Fruit fly (Drosophila melanogaster) whole organism, embryonic: ENCODE measurements around the gene CG33203.

ENCODE experiments used
- Atf6 ChIP-seq: fragments of 200-800 bp; sonication (Bioruptor generic); IDR thresholded peaks from 2 replicates; pipeline ENCODE4 v1.3.6; 2022; ENCODE audit warnings: missing biosample characterization, missing genetic modification characterization
- CG1024 ChIP-seq: fragments of 200-800 bp; sonication (Bioruptor generic); IDR thresholded peaks from 2 replicates; pipeline ENCODE4 v1.3.6; 2022; ENCODE audit warnings: missing biosample characterization, missing genetic modification characterization
- CG10543 ChIP-seq: fragments of 200-800 bp; sonication (Bioruptor generic); optimal IDR thresholded peaks from 3 replicates; lab custom pipeline; 2017; ENCODE audit warnings: missing biosample characterization, mild to moderate bottlenecking, missing genetic modification characterization, moderate library complexity
- CG1233 ChIP-seq: fragments of 200-800 bp; sonication (Bioruptor generic); optimal IDR thresholded peaks from 4 replicates; lab custom pipeline; 2018; ENCODE audit warnings: missing biosample characterization, mild to moderate bottlenecking, missing genetic modification characterization
- CG14667 ChIP-seq: fragments of 200-800 bp; sonication (Bioruptor generic); IDR thresholded peaks from 2 replicates; pipeline ENCODE4 v1.3.6; 2022; ENCODE audit warnings: missing biosample characterization, missing genetic modification characterization
- CG14710 ChIP-seq: fragments of 200-800 bp; sonication (Bioruptor generic); optimal IDR thresholded peaks from 3 replicates; lab custom pipeline; 2019; ENCODE audit warnings: missing biosample characterization, mild to moderate bottlenecking, missing genetic modification characterization, moderate library complexity
- CG1647 ChIP-seq: fragments of 200-800 bp; sonication (Bioruptor generic); optimal IDR thresholded peaks from 3 replicates; lab custom pipeline; 2016; ENCODE audit warnings: missing biosample characterization, missing genetic modification characterization
- CG17359 ChIP-seq: fragments of 200-800 bp; sonication (Bioruptor generic); optimal IDR thresholded peaks from 3 replicates; lab custom pipeline; 2018; ENCODE audit warnings: missing biosample characterization, mild to moderate bottlenecking, missing genetic modification characterization, moderate library complexity
- CG18599 ChIP-seq: fragments of 200-800 bp; sonication (Bioruptor generic); optimal IDR thresholded peaks from 3 replicates; lab custom pipeline; 2017; ENCODE audit warnings: missing biosample characterization, missing genetic modification characterization, mild to moderate bottlenecking, moderate library complexity, missing genetic modification reagents
- CG2116 ChIP-seq: fragments of 200-800 bp; sonication (Bioruptor generic); optimal IDR thresholded peaks from 3 replicates; lab custom pipeline; 2018; ENCODE audit warnings: missing biosample characterization, mild to moderate bottlenecking, missing genetic modification characterization
- CG2199 ChIP-seq: fragments of 200-800 bp; sonication (Bioruptor generic); IDR thresholded peaks from 3 replicates; pipeline ENCODE4 v1.3.6; 2022; ENCODE audit warnings: missing biosample characterization, missing genetic modification characterization
- CG2712 ChIP-seq: fragments of 200-800 bp; optimal IDR thresholded peaks from 3 replicates; lab custom pipeline; 2019; ENCODE audit warnings: missing biosample characterization, mild to moderate bottlenecking, missing genetic modification characterization, moderate library complexity
- CG2875 ChIP-seq: fragments of 200-800 bp; sonication (Bioruptor generic); optimal IDR thresholded peaks from 2 replicates; lab custom pipeline; 2017; ENCODE audit warnings: missing biosample characterization, mild to moderate bottlenecking, missing genetic modification characterization, missing genetic modification reagents
- CG30403 ChIP-seq: fragments of 200-800 bp; sonication (Bioruptor generic); optimal IDR thresholded peaks from 3 replicates; lab custom pipeline; 2016; ENCODE audit warnings: missing biosample characterization, missing genetic modification characterization
- CG4328 ChIP-seq: fragments of 200-800 bp; sonication (Bioruptor generic); optimal IDR thresholded peaks from 3 replicates; lab custom pipeline; 2017; ENCODE audit warnings: missing biosample characterization, missing genetic modification reagents, missing genetic modification characterization
- CG4360 ChIP-seq: fragments of 200-800 bp; sonication (Bioruptor generic); IDR thresholded peaks from 2 replicates; pipeline ENCODE4 v1.3.6; 2022; ENCODE audit warnings: missing biosample characterization, missing genetic modification characterization
- CG4617 ChIP-seq: fragments of 200-800 bp; sonication (Bioruptor generic); optimal IDR thresholded peaks from 3 replicates; lab custom pipeline; 2016; ENCODE audit warnings: missing biosample characterization, missing genetic modification characterization, borderline replicate concordance
- CG8765 ChIP-seq: fragments of 200-800 bp; sonication (Bioruptor generic); IDR thresholded peaks from 2 replicates; pipeline ENCODE4 v1.3.6; 2022; ENCODE audit warnings: missing biosample characterization, missing genetic modification characterization
- Deaf1 ChIP-seq: fragments of 200-800 bp; optimal IDR thresholded peaks from 3 replicates; lab custom pipeline; 2019; ENCODE audit warnings: missing biosample characterization, mild to moderate bottlenecking, missing genetic modification characterization, moderate library complexity
- Fer2 ChIP-seq: fragments of 200-800 bp; sonication (Bioruptor generic); optimal IDR thresholded peaks from 2 replicates; lab custom pipeline; 2018; ENCODE audit warnings: missing biosample characterization, mild to moderate bottlenecking, missing genetic modification characterization, moderate library complexity
- Mes4 ChIP-seq: fragments of 200-800 bp; sonication (Bioruptor generic); optimal IDR thresholded peaks from 2 replicates; lab custom pipeline; 2016; ENCODE audit warnings: missing biosample characterization, missing genetic modification characterization
- Myb ChIP-seq: fragments of 200-800 bp; sonication (Bioruptor generic); optimal IDR thresholded peaks from 2 replicates; lab custom pipeline; 2016; ENCODE audit warnings: missing biosample characterization, missing genetic modification characterization
- NFAT ChIP-seq: fragments of 200-800 bp; sonication (Bioruptor generic); IDR thresholded peaks from 2 replicates; pipeline ENCODE4 v1.3.6; 2022; ENCODE audit warnings: missing biosample characterization, missing genetic modification characterization
- Neu2 ChIP-seq: fragments of 200-800 bp; sonication (Bioruptor generic); optimal IDR thresholded peaks from 3 replicates; lab custom pipeline; 2016; ENCODE audit warnings: missing biosample characterization, missing genetic modification characterization, borderline replicate concordance
- Side ChIP-seq: fragments of 200-800 bp; sonication (Bioruptor generic); optimal IDR thresholded peaks from 2 replicates; lab custom pipeline; 2016; ENCODE audit warnings: missing biosample characterization, missing genetic modification characterization
- Sin3A ChIP-seq: fragments of >200 bp; optimal IDR thresholded peaks from 2 replicates; lab custom pipeline; 2018
- Vsx1 ChIP-seq: fragments of 200-800 bp; sonication (Bioruptor generic); optimal IDR thresholded peaks from 2 replicates; lab custom pipeline; 2017; ENCODE audit warnings: missing biosample characterization, mild to moderate bottlenecking, missing genetic modification characterization, missing genetic modification reagents
- ara ChIP-seq: fragments of 200-800 bp; sonication (Bioruptor generic); IDR thresholded peaks from 2 replicates; pipeline ENCODE4 v1.3.6; 2022; ENCODE audit warnings: missing biosample characterization, missing genetic modification characterization
- bowl ChIP-seq: fragments of 200-800 bp; sonication (Bioruptor generic); IDR thresholded peaks from 2 replicates; pipeline ENCODE4 v1.3.6; 2022; ENCODE audit warnings: missing biosample characterization, missing genetic modification characterization
- chn ChIP-seq: fragments of 200-800 bp; sonication (Bioruptor generic); optimal IDR thresholded peaks from 2 replicates; lab custom pipeline; 2016; ENCODE audit warnings: missing biosample characterization, missing genetic modification characterization
- crol ChIP-seq: fragments of 200-800 bp; sonication (Bioruptor generic); IDR thresholded peaks from 2 replicates; pipeline ENCODE4 v1.3.6; 2022; ENCODE audit warnings: missing biosample characterization, missing genetic modification characterization
- da ChIP-seq: fragments of 200-800 bp; sonication (Bioruptor generic); optimal IDR thresholded peaks from 2 replicates; lab custom pipeline; 2016; ENCODE audit warnings: missing biosample characterization, missing genetic modification characterization
- ems ChIP-seq: fragments of 200-800 bp; sonication (Bioruptor generic); optimal IDR thresholded peaks from 3 replicates; lab custom pipeline; 2016; ENCODE audit warnings: missing biosample characterization, missing genetic modification characterization
- eyg ChIP-seq: fragments of 200-800 bp; sonication (Bioruptor generic); optimal IDR thresholded peaks from 3 replicates; lab custom pipeline; 2016; ENCODE audit warnings: missing biosample characterization, missing genetic modification characterization
- fru ChIP-seq: fragments of >200 bp; optimal IDR thresholded peaks from 2 replicates; lab custom pipeline; 2017
- gem ChIP-seq: fragments of 200-800 bp; sonication (Bioruptor generic); optimal IDR thresholded peaks from 2 replicates; lab custom pipeline; 2019; ENCODE audit warnings: missing biosample characterization, mild to moderate bottlenecking, missing genetic modification characterization, moderate library complexity
- ind ChIP-seq: fragments of 200-800 bp; sonication (Bioruptor generic); optimal IDR thresholded peaks from 3 replicates; lab custom pipeline; 2016; ENCODE audit warnings: missing biosample characterization, missing genetic modification characterization
- inv ChIP-seq: fragments of 200-800 bp; sonication (Bioruptor generic); IDR thresholded peaks from 2 replicates; pipeline ENCODE4 v1.3.6; 2022; ENCODE audit warnings: missing biosample characterization, missing genetic modification characterization; ENCODE audit not compliant: partially characterized antibody
- jigr1 ChIP-seq: fragments of 200-800 bp; sonication (Bioruptor generic); IDR thresholded peaks from 3 replicates; pipeline ENCODE4 v1.3.6; 2022; ENCODE audit warnings: missing biosample characterization, missing genetic modification characterization
- lov ChIP-seq, 2 experiments: fragments of 200-800 bp in 1 of 2; fragments of >200 bp in 1 of 2; sonication (Bioruptor generic) in 1 of 2; IDR thresholded peaks in 1 of 2; optimal IDR thresholded peaks in 1 of 2; 2 replicates in 1 of 2; 3 replicates in 1 of 2; pipeline versions ENCODE4 v1.3.6 to Lab custom; 2017 to 2022; ENCODE audit warnings: missing biosample characterization in 1 of 2, missing genetic modification characterization in 1 of 2
- nau ChIP-seq: fragments of 200-800 bp; sonication (Bioruptor generic); optimal IDR thresholded peaks from 3 replicates; lab custom pipeline; 2017; ENCODE audit warnings: missing biosample characterization, mild to moderate bottlenecking, missing genetic modification characterization, missing genetic modification reagents
- pnt ChIP-seq: fragments of 200-800 bp; sonication (Bioruptor generic); optimal IDR thresholded peaks from 3 replicates; lab custom pipeline; 2016; ENCODE audit warnings: missing biosample characterization, missing genetic modification characterization
- pros ChIP-seq: fragments of 200-800 bp; sonication (Bioruptor generic); optimal IDR thresholded peaks from 3 replicates; lab custom pipeline; 2019; ENCODE audit warnings: missing biosample characterization, mild to moderate bottlenecking, missing genetic modification characterization, moderate library complexity
- sc ChIP-seq, 3 experiments: fragments of >200 bp in 2 of 3; fragments of 200-800 bp in 1 of 3; sonication (Bioruptor generic) in 1 of 3; optimal IDR thresholded peaks; 2 replicates in 2 of 3; 3 replicates in 1 of 3; lab custom pipeline; 2017; ENCODE audit warnings: mild to moderate bottlenecking in 1 of 3, missing biosample characterization in 1 of 3, missing genetic modification characterization in 1 of 3, missing genetic modification reagents in 1 of 3
- sob ChIP-seq: fragments of 200-800 bp; sonication (Bioruptor generic); IDR thresholded peaks from 2 replicates; pipeline ENCODE4 v1.3.6; 2022; ENCODE audit warnings: missing biosample characterization, missing genetic modification characterization
- stc ChIP-seq: fragments of 200-800 bp; sonication (Bioruptor generic); IDR thresholded peaks from 2 replicates; pipeline ENCODE4 v1.3.6; 2022; ENCODE audit warnings: missing biosample characterization, missing genetic modification characterization
- sug ChIP-seq: fragments of 200-800 bp; optimal IDR thresholded peaks from 2 replicates; lab custom pipeline; 2019; ENCODE audit warnings: missing biosample characterization, mild to moderate bottlenecking, missing genetic modification characterization, moderate library complexity
- ttk ChIP-seq: fragments of 200-800 bp; sonication (Bioruptor generic); IDR thresholded peaks from 2 replicates; pipeline ENCODE4 v2.1.2; 2022; ENCODE audit warnings: missing biosample characterization, missing genetic modification characterization

CG33203 gene

dm6 chr3R:28844611-28845376, 42.7 kb downstream of the CG33203 start, which contains the start of the genes Apc and spg (continued):
- peak; percentile 51 for TF ChIP-seq Mes4 (GFP tag; lab: Kevin White, UChicago)
- TF ChIP-seq Deaf1 (tag; lab: Kevin White, UChicago): peak; percentile 30
- peak; percentile 26 for TF ChIP-seq ind (GFP tag; lab: Kevin White, UChicago)
- peak; percentile 10 for TF ChIP-seq CG17359 (tag; lab: Kevin White, UChicago)
- TF ChIP-seq ems (GFP tag; lab: Kevin White, UChicago): peak; percentile 39
- peak; percentile 74 for TF ChIP-seq CG14710 (tag; lab: Kevin White, UChicago)
- TF ChIP-seq Neu2 (GFP tag; lab: Kevin White, UChicago): no peak
- TF ChIP-seq Myb (GFP tag; lab: Kevin White, UChicago): peak; percentile 4
- TF ChIP-seq CG30403: peak; percentile 28
- TF ChIP-seq Side (GFP tag; lab: Kevin White, UChicago): peak; percentile 37
- peak; percentile 19 for TF ChIP-seq CG1233 (GFP tag; lab: Kevin White, UChicago)
- peak; percentile 45 for TF ChIP-seq CG2712 (tag; lab: Kevin White, UChicago)
- TF ChIP-seq sob (GFP tag; lab: Robert Waterston, UW): peak; percentile 20; the same call in 1 of the 2 replicates
- peak; percentile 29 for TF ChIP-seq da (GFP tag; lab: Kevin White, UChicago)
- peak; percentile 48 for TF ChIP-seq CG2875 (GFP tag; lab: Kevin White, UChicago)
- TF ChIP-seq CG4617: peak; percentile 6
- peak; percentile 95 for TF ChIP-seq CG4360 (GFP tag; lab: Robert Waterston, UW)
- TF ChIP-seq stc: peak; percentile 55; the same call in 1 of the 2 replicates
- peak; percentile 40 for TF ChIP-seq nau (GFP tag; lab: Kevin White, UChicago)
- TF ChIP-seq ara (GFP tag; lab: Robert Waterston, UW): no peak; the same call in 1 of the 2 replicates
- peak; percentile 45 for TF ChIP-seq Vsx1
- no peak for TF ChIP-seq CG1024
- TF ChIP-seq CG8765 (GFP tag; lab: Robert Waterston, UW): no peak
- TF ChIP-seq CG10543 (GFP tag; lab: Kevin White, UChicago): peak; percentile 71
- no peak for TF ChIP-seq CG14667 (GFP tag; lab: Robert Waterston, UW)
- TF ChIP-seq CG4328 (GFP tag; lab: Kevin White, UChicago): peak; percentile 6
- TF ChIP-seq chn (GFP tag; lab: Kevin White, UChicago): no peak
- peak; percentile 44 for TF ChIP-seq CG18599 (GFP tag; lab: Kevin White, UChicago)
- no peak for TF ChIP-seq pnt (GFP tag; lab: Kevin White, UChicago)
- no peak for TF ChIP-seq lov (optimal IDR thresholded peaks at IDR 0.05; lab: Kevin White, UChicago)
- TF ChIP-seq lov (GFP tag; IDR thresholded peaks at IDR 0.05; lab: Robert Waterston, UW): 0 out of 3 replicates have a peak, but pooled peaks have one; percentile 25
- TF ChIP-seq sug (tag; lab: Kevin White, UChicago): peak; percentile 93
- TF ChIP-seq CG2116: peak; percentile 49
- no peak for TF ChIP-seq sc (optimal IDR thresholded peaks at IDR 0.05; lab: Kevin White, UChicago)
- TF ChIP-seq sc (GFP tag; optimal IDR thresholded peaks at IDR 0.05; lab: Kevin White, UChicago): no peak
- no peak for TF ChIP-seq Fer2
- TF ChIP-seq crol: 0 out of 2 replicates have a peak, but pooled peaks have one; percentile 27
- TF ChIP-seq pros (GFP tag; lab: Kevin White, UChicago): no peak
- peak; percentile 61 for TF ChIP-seq inv (GFP tag; lab: Robert Waterston, UW)
- peak; percentile 29; the same call in 1 of the 2 replicates for TF ChIP-seq ttk (GFP tag; lab: Robert Waterston, UW)
- TF ChIP-seq Sin3A (lab: Kevin White, UChicago): peak; percentile 58
- TF ChIP-seq jigr1 (GFP tag; lab: Robert Waterston, UW): peak; percentile 53; the same call in 1 of the 3 replicates
- TF ChIP-seq gem (tag; lab: Kevin White, UChicago): peak; percentile 50
- peak; percentile 48; the same call in 1 of the 2 replicates for TF ChIP-seq Atf6 (GFP tag; lab: Robert Waterston, UW)
- TF ChIP-seq NFAT: no peak
- no peak for TF ChIP-seq fru
- no peak for TF ChIP-seq CG1647 (GFP tag; lab: Kevin White, UChicago)
- no peak; the same call in 1 of the 2 replicates for TF ChIP-seq bowl (GFP tag; lab: Robert Waterston, UW)
- TF ChIP-seq eyg (GFP tag; lab: Kevin White, UChicago): peak; percentile 20
- 0 out of 3 replicates have a peak, but pooled peaks have one; percentile 44 for TF ChIP-seq CG2199
